Fruit fly (Drosophila melanogaster) Kc167 (cell line): ENCODE measurements around the gene ssh.

Experiments
- h ChIP-seq: fragments of >200 bp; optimal IDR thresholded peaks from 3 replicates; lab custom pipeline; 2018; ENCODE audit warnings: missing external identifiers
- insv ChIP-seq: fragments of >200 bp; optimal IDR thresholded peaks from 3 replicates; lab custom pipeline; 2018; ENCODE audit warnings: missing external identifiers
- psq ChIP-seq: fragments of >200 bp; optimal IDR thresholded peaks from 2 replicates; lab custom pipeline; 2017; ENCODE audit warnings: missing external identifiers
- ttk ChIP-seq: sonication (Bioruptor generic); optimal IDR thresholded peaks from 2 replicates; lab custom pipeline; 2017; ENCODE audit warnings: missing external identifiers

DNA sequence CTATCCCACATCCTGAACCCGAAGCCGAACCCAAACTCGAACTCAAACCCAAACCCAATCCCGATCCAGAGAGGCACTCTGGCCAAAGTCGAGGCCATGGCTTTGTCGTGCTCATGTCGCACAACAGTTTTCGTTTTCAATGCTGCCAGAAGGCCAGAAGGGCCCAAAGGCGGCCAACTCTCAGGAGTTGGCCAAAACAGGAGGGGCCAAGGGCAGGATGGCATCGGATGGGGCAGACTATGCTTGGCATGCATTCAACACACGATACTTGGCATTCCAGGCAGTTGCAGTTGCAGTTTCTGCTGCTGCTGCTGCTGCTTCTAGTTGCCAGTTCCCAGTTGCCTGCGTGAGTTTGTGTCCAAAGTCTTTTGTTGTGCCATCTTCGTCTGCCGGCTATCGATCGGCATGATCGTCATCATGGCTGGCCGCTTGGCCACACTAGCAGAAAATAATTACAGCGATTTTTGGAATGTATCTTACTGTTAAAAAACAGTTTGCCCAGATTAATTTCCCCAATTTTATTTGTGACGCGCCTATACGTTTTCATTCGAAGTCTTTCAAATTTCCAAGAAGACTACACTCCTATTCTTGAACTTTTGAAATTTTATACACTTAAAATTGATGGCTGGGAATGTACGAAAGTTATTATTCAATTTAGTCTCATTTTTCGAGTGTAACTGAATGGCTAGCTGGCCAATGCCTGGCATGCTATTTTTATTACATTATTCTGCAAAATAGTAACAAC is 25.7 kb upstream of the ssh start:
- TF ChIP-seq ttk (lab: Kevin White, UChicago) = no peak
- no peak for TF ChIP-seq h (lab: Kevin White, UChicago)
- no peak for TF ChIP-seq psq (lab: Kevin White, UChicago)
- no peak for TF ChIP-seq insv (lab: Kevin White, UChicago)
